Worm (Caenorhabditis elegans) whole organism, young adult: ENCODE measurements around the gene mlc-3.

ENCODE experiments used
- B0019.2 ChIP-seq: fragments of 200-800 bp; sonication (Bioruptor generic); conservative IDR thresholded peaks from 2 replicates; pipeline ENCODE4 v1.3.6; 2022; ENCODE audit warnings: missing genetic modification reagents, missing genetic modification characterization, missing compliant biosample characterization
- C17E4.6 ChIP-seq: fragments of 200-800 bp; sonication (Bioruptor generic); IDR thresholded peaks from 2 replicates; pipeline ENCODE4 v1.3.6; 2022; ENCODE audit warnings: missing genetic modification reagents, missing genetic modification characterization, missing compliant biosample characterization
- F10E7.11 ChIP-seq: sonication (generic microtip); optimal IDR thresholded peaks from 2 replicates; lab custom pipeline; 2017; ENCODE audit warnings: mild to moderate bottlenecking, missing genetic modification characterization, moderate library complexity, missing compliant biosample characterization
- F55B11.4 ChIP-seq: sonication (generic microtip); optimal IDR thresholded peaks from 2 replicates; lab custom pipeline; 2016; ENCODE audit warnings: missing compliant biosample characterization, missing genetic modification characterization, borderline replicate concordance; ENCODE audit not compliant: insufficient read depth
- F57A8.1 ChIP-seq: fragments of 200-800 bp; sonication (Bioruptor generic); optimal IDR thresholded peaks from 2 replicates; lab custom pipeline; 2018; ENCODE audit warnings: mild to moderate bottlenecking, missing genetic modification characterization, moderate library complexity, missing compliant biosample characterization
- F57C9.4 ChIP-seq: sonication (generic microtip); optimal IDR thresholded peaks from 2 replicates; lab custom pipeline; 2017; ENCODE audit warnings: mild to moderate bottlenecking, missing genetic modification characterization, missing compliant biosample characterization
- K11D2.4 ChIP-seq: fragments of 200-800 bp; sonication (Bioruptor generic); IDR thresholded peaks from 2 replicates; pipeline ENCODE4 v1.3.6; 2022; ENCODE audit warnings: missing genetic modification reagents, missing genetic modification characterization, missing compliant biosample characterization
- Y95B8A.8 ChIP-seq: fragments of 200-800 bp; sonication (Bioruptor generic); IDR thresholded peaks from 2 replicates; pipeline ENCODE4 v1.3.6; 2022; ENCODE audit warnings: missing genetic modification reagents, missing genetic modification characterization, missing compliant biosample characterization
- aptf-3 ChIP-seq: fragments of 200-800 bp; sonication (Bioruptor generic); IDR thresholded peaks from 2 replicates; pipeline ENCODE4 v1.3.6; 2022; ENCODE audit warnings: missing genetic modification characterization, missing compliant biosample characterization
- attf-5 ChIP-seq: fragments of 200-800 bp; sonication (Bioruptor generic); optimal IDR thresholded peaks from 2 replicates; lab custom pipeline; 2018; ENCODE audit warnings: mild to moderate bottlenecking, missing genetic modification characterization, missing compliant biosample characterization
- bed-2 ChIP-seq: fragments of 200-800 bp; sonication (Bioruptor generic); IDR thresholded peaks from 2 replicates; pipeline ENCODE4 v1.3.6; 2022; ENCODE audit warnings: missing genetic modification reagents, missing genetic modification characterization, missing compliant biosample characterization
- ceh-100 ChIP-seq: fragments of 200-800 bp; sonication (Bioruptor generic); IDR thresholded peaks from 2 replicates; pipeline ENCODE4 v1.3.6; 2022; ENCODE audit warnings: missing genetic modification reagents, missing genetic modification characterization, missing compliant biosample characterization
- ceh-27 ChIP-seq: fragments of 200-800 bp; sonication (Bioruptor generic); optimal IDR thresholded peaks from 2 replicates; lab custom pipeline; 2018; ENCODE audit warnings: mild to moderate bottlenecking, missing genetic modification characterization, moderate library complexity, missing compliant biosample characterization
- ceh-40 ChIP-seq: fragments of 200-800 bp; sonication (Bioruptor generic); IDR thresholded peaks from 2 replicates; pipeline ENCODE4 v1.3.6; 2022; ENCODE audit warnings: missing genetic modification characterization, missing compliant biosample characterization
- ceh-91 ChIP-seq: fragments of 200-800 bp; sonication (Bioruptor generic); IDR thresholded peaks from 2 replicates; pipeline ENCODE4 v1.3.6; 2022; ENCODE audit warnings: missing genetic modification reagents, missing genetic modification characterization, missing compliant biosample characterization
- dpff-1 ChIP-seq: sonication (generic microtip); optimal IDR thresholded peaks from 2 replicates; lab custom pipeline; 2017; ENCODE audit warnings: mild to moderate bottlenecking, missing genetic modification characterization, missing compliant biosample characterization
- dpl-1 ChIP-seq: fragments of 150-350 bp; optimal IDR thresholded peaks from 2 replicates; lab custom pipeline; 2014; ENCODE audit warnings: missing biosample characterization, missing genetic modification reagents, missing genetic modification characterization
- efl-1 ChIP-seq: fragments of 150-350 bp; optimal IDR thresholded peaks from 2 replicates; lab custom pipeline; 2014; ENCODE audit warnings: missing biosample characterization, missing genetic modification reagents, missing genetic modification characterization
- ekl-4 ChIP-seq: fragments of 200-800 bp; sonication (Bioruptor generic); IDR thresholded peaks from 2 replicates; pipeline ENCODE4 v1.3.6; 2022; ENCODE audit warnings: missing genetic modification reagents, missing genetic modification characterization, missing compliant biosample characterization
- hmg-1.2 ChIP-seq: fragments of 200-800 bp; sonication (Bioruptor generic); IDR thresholded peaks from 2 replicates; pipeline ENCODE4 v1.3.6; 2022; ENCODE audit warnings: missing genetic modification reagents, missing genetic modification characterization, missing compliant biosample characterization
- lin-26 ChIP-seq: fragments of 200-800 bp; sonication (Bioruptor generic); IDR thresholded peaks from 2 replicates; pipeline ENCODE4 v1.3.6; 2022; ENCODE audit warnings: missing genetic modification reagents, missing genetic modification characterization, missing compliant biosample characterization
- lin-54 ChIP-seq: fragments of 200-800 bp; sonication (Bioruptor generic); optimal IDR thresholded peaks from 2 replicates; lab custom pipeline; 2018; ENCODE audit warnings: mild to moderate bottlenecking, missing genetic modification characterization, missing compliant biosample characterization
- lsy-27 ChIP-seq: sonication (generic microtip); optimal IDR thresholded peaks from 2 replicates; lab custom pipeline; 2017; ENCODE audit warnings: missing genetic modification characterization, mild to moderate bottlenecking, missing compliant biosample characterization, antibody characterized with exemption, missing genotype, borderline replicate concordance; ENCODE audit not compliant: insufficient read depth
- nfya-2 ChIP-seq: fragments of 200-800 bp; sonication (Bioruptor generic); IDR thresholded peaks from 2 replicates; pipeline ENCODE4 v1.3.6; 2022; ENCODE audit warnings: missing genetic modification reagents, missing genetic modification characterization, missing compliant biosample characterization
- nhr-179 ChIP-seq: sonication (generic microtip); optimal IDR thresholded peaks from 2 replicates; lab custom pipeline; 2016; ENCODE audit warnings: mild to moderate bottlenecking, missing genetic modification characterization, missing compliant biosample characterization
- nhr-27 ChIP-seq: fragments of 200-800 bp; sonication (Bioruptor generic); optimal IDR thresholded peaks from 2 replicates; lab custom pipeline; 2018; ENCODE audit warnings: mild to moderate bottlenecking, missing genetic modification characterization, moderate library complexity, missing compliant biosample characterization
- snpc-1.1 ChIP-seq: sonication (generic microtip); optimal IDR thresholded peaks from 2 replicates; lab custom pipeline; 2017; ENCODE audit warnings: missing genetic modification characterization, mild to moderate bottlenecking, missing compliant biosample characterization, antibody characterized with exemption, moderate library complexity, missing genotype, missing genetic modification reagents; ENCODE audit not compliant: insufficient read depth
- snpc-1.3 ChIP-seq: sonication (generic microtip); optimal IDR thresholded peaks from 2 replicates; lab custom pipeline; 2017; ENCODE audit warnings: missing genetic modification characterization, mild to moderate bottlenecking, missing compliant biosample characterization, antibody characterized with exemption, moderate library complexity, missing genotype, missing genetic modification reagents; ENCODE audit not compliant: insufficient read depth
- tlf-1 ChIP-seq: fragments of 200-800 bp; sonication (Bioruptor generic); optimal IDR thresholded peaks from 2 replicates; lab custom pipeline; 2018; ENCODE audit warnings: mild to moderate bottlenecking, missing genetic modification characterization, missing compliant biosample characterization
- zfh-2 ChIP-seq: fragments of 200-800 bp; sonication (Bioruptor generic); conservative IDR thresholded peaks from 2 replicates; pipeline ENCODE4 v1.3.6; 2022; ENCODE audit warnings: missing genetic modification reagents, missing genetic modification characterization, missing compliant biosample characterization
- ztf-25 ChIP-seq: fragments of 200-800 bp; sonication (Bioruptor generic); IDR thresholded peaks from 2 replicates; pipeline ENCODE4 v1.3.6; 2022; ENCODE audit warnings: missing genetic modification reagents, missing genetic modification characterization, missing compliant biosample characterization
- ztf-26 ChIP-seq: sonication (generic microtip); optimal IDR thresholded peaks from 2 replicates; lab custom pipeline; 2017; ENCODE audit warnings: missing genetic modification characterization, missing compliant biosample characterization

mlc-3 gene

DNA sequence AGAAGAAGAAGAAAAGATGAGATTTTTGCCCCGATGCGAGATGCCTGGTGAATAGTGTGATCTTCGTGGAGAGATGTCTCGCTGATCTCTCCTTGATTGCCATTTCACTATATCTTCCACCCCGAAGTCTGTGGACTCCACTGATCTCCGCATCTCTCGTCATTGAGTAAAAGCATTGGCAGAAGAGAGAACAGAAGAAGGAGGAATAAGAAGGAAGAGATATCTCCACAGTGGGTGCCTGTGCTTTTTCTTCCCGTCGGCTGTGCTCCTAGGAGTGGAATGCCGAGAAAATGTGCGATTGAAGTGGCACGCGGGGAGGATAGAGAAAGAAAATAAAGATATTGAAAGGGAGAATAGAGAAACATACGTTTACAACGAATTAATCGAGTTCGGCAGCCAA lies 1.1 kb upstream of the mlc-3 start:
- TF ChIP-seq ekl-4 (GFP tag; lab: Robert Waterston, UW): no peak
- no peak for TF ChIP-seq ceh-91 (GFP tag; lab: Robert Waterston, UW)
- TF ChIP-seq attf-5: no peak
- TF ChIP-seq zfh-2: peak; percentile 84
- TF ChIP-seq hmg-1.2 (GFP tag; lab: Robert Waterston, UW): 0 out of 2 replicates have a peak, but pooled peaks have one; percentile 10
- TF ChIP-seq C17E4.6 (GFP tag; lab: Robert Waterston, UW): no peak
- TF ChIP-seq, all 124 proteins: peak for 2

DNA sequence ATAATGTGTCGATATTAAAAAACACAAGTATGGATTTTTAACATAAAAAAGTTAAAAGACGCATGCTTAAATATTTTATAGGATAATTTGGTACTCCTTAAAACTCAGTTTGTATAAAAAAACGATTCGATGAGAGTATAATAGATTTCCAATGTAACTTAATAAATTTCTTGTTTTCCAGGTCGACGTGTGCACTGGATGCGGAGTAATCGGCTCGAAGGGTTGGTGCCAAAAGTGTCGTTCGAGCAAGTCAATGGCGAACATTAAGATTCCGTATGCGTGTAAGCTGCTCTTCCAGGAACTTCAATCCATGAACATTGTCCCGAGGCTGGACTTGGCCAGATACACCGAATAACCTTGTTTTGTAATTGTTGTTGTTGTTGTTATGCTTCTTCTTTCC lies 500 bp upstream of the mlc-3 start:
- TF ChIP-seq B0019.2 (GFP tag; lab: Robert Waterston, UW): no peak

ce11 chrIII:5565699-5566098 lies 874 bp downstream of the mlc-3 start:
- peak; percentile 2 for TF ChIP-seq ceh-27
- TF ChIP-seq bed-2: no peak
- no peak for TF ChIP-seq snpc-1.1 (tag; lab: Kevin White, UChicago)
- TF ChIP-seq snpc-1.3 (tag; lab: Kevin White, UChicago): no peak

- TF ChIP-seq lsy-27 (tag; lab: Kevin White, UChicago) (no peak), tlf-1 (GFP tag; lab: Kevin White, UChicago) (no peak), nfya-2 (no peak), Y95B8A.8 (no peak), F57C9.4 (tag; lab: Kevin White, UChicago) (no peak), efl-1 (GFP tag; lab: Kevin White, UChicago) (no peak), K11D2.4 (no peak), ztf-25 (GFP tag; lab: Robert Waterston, UW) (no peak), ceh-40 (GFP tag; lab: Robert Waterston, UW) (no peak), attf-5 (no peak), F10E7.11 (no peak), F57A8.1 (GFP tag; lab: Kevin White, UChicago) (no peak), dpff-1 (tag; lab: Kevin White, UChicago) (no peak)
Measured at ce11 chrIII:5566496-5566895, 1.7 kb downstream of the mlc-3 start.

ce11 chrIII:5568265-5568664 lies 3.4 kb downstream of the mlc-3 start:
- no peak for TF ChIP-seq dpl-1
- TF ChIP-seq dpff-1 (tag; lab: Kevin White, UChicago): no peak
- TF ChIP-seq lin-54 (GFP tag; lab: Kevin White, UChicago): no peak
- no peak for TF ChIP-seq ceh-100 (GFP tag; lab: Robert Waterston, UW)
- no peak for TF ChIP-seq ztf-26 (tag; lab: Kevin White, UChicago)
- TF ChIP-seq aptf-3 (GFP tag; lab: Robert Waterston, UW): 0 out of 2 replicates have a peak, but pooled peaks have one; percentile 12

- TF ChIP-seq nhr-179 (tag; lab: Kevin White, UChicago) (no peak), ekl-4 (GFP tag; lab: Robert Waterston, UW) (no peak), C17E4.6 (GFP tag; lab: Robert Waterston, UW) (no peak), nhr-27 (tag; lab: Kevin White, UChicago) (no peak), lin-26 (GFP tag; lab: Robert Waterston, UW) (no peak), F55B11.4 (tag; lab: Kevin White, UChicago) (no peak)
Measured at ce11 chrIII:5568679-5569078, 3.9 kb downstream of the mlc-3 start, which contains the start of gene nspb-12. nspb-12 (minus strand) TSS chrIII:5568779.
